Worm (Caenorhabditis elegans) whole organism, midembryonic: Measurements from ENCODE around the gene rpn-7.

Experiments
- T22C8.4 ChIP-seq: fragments of 200-800 bp; sonication (Bioruptor generic); IDR thresholded peaks from 2 replicates; pipeline ENCODE4 v1.3.6; 2022; ENCODE audit warnings: missing genetic modification characterization, missing compliant biosample characterization
- cog-1 ChIP-seq: sonication (generic microtip); optimal IDR thresholded peaks from 2 replicates; lab custom pipeline; 2016; ENCODE audit warnings: missing genetic modification characterization, missing compliant biosample characterization
- flt-1 ChIP-seq: fragments of 200-800 bp; sonication (Bioruptor generic); IDR thresholded peaks from 2 replicates; pipeline ENCODE4 v1.3.6; 2022; ENCODE audit warnings: missing genetic modification characterization, missing compliant biosample characterization
- med-1 ChIP-seq: sonication (generic microtip); optimal IDR thresholded peaks from 2 replicates; lab custom pipeline; 2017; ENCODE audit warnings: missing genetic modification characterization, mild to moderate bottlenecking, missing compliant biosample characterization, antibody characterized with exemption, missing genetic modification reagents; ENCODE audit not compliant: insufficient read depth
- ref-1 ChIP-seq: fragments of 200-800 bp; sonication (Bioruptor generic); conservative IDR thresholded peaks from 2 replicates; pipeline ENCODE4 v1.3.6; 2022; ENCODE audit warnings: missing genetic modification reagents, missing genetic modification characterization, missing compliant biosample characterization
- tab-1 ChIP-seq: fragments of 200-800 bp; sonication (Bioruptor generic); IDR thresholded peaks from 2 replicates; pipeline ENCODE4 v1.3.6; 2022; ENCODE audit warnings: missing genetic modification characterization, missing compliant biosample characterization
- ztf-29 ChIP-seq: fragments of 200-800 bp; sonication (Bioruptor generic); IDR thresholded peaks from 2 replicates; pipeline ENCODE4 v1.3.6; 2022; ENCODE audit warnings: missing genetic modification reagents, missing genetic modification characterization, missing compliant biosample characterization

DNA sequence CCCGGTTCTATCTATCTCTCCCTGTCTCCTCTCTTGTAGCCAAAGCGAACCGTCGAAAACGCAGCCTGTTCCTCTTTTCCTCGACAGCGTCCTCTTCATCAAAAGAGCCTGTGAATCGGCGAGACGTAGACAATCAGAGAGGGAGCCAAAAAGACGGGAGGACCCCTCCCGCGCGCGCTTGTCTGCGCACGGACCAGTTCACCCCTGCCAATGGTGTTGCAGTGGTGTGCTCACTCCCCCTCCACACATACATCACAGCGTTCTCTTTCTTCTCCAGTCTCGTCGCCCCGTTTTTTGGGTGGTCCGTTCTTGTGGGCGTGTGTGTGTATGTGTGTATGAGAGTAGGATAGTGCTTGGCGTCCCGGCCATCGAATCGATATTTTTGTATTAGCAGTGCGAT, 47.5 kb upstream of the rpn-7 start:
- TF ChIP-seq ztf-29 (no peak), tab-1 (GFP tag; lab: Robert Waterston, UW) (peak; percentile 68; the same call in 1 of the 2 replicates), flt-1 (GFP tag; lab: Robert Waterston, UW) (peak; percentile 66; the same call in 1 of the 2 replicates), cog-1 (no peak), T22C8.4 (GFP tag; lab: Robert Waterston, UW) (no peak), med-1 (GFP tag; lab: Kevin White, UChicago) (no peak), ref-1 (GFP tag; lab: Robert Waterston, UW) (no peak)
